Worm (Caenorhabditis elegans): Measurements from ENCODE around the gene sptl-2.

ce11 chrV:7995165-7995564 lies 21.8 kb upstream of the sptl-2 start:
- TF ChIP-seq flt-1 (GFP tag; IDR thresholded peaks at IDR 0.05) (no peak), klf-2 (GFP tag; conservative IDR thresholded peaks at IDR 0.05) (no peak), T22C8.4 (GFP tag; IDR thresholded peaks at IDR 0.05) (no peak), ztf-23 (GFP tag; IDR thresholded peaks at IDR 0.05) (no peak), ztf-29 (GFP tag; IDR thresholded peaks at IDR 0.05) (no peak)

Measured in whole organism, midembryonic.